Worm (Caenorhabditis elegans) whole organism, L4/young adult: Measurements from ENCODE around the gene twk-24.

Experiments
- W03F9.2 ChIP-seq: fragments of 150-350 bp; optimal IDR thresholded peaks from 2 replicates; lab custom pipeline; 2014; ENCODE audit warnings: missing biosample characterization, missing genetic modification characterization
- dao-5 ChIP-seq: sonication (generic microtip); optimal IDR thresholded peaks from 2 replicates; lab custom pipeline; 2016; ENCODE audit warnings: missing genotype, missing genetic modification characterization, moderate library complexity, missing compliant biosample characterization
- him-1 ChIP-seq: sonication (generic microtip); optimal IDR thresholded peaks from 2 replicates; lab custom pipeline; 2016; ENCODE audit warnings: missing genotype, missing genetic modification reagents, missing genetic modification characterization, missing compliant biosample characterization

DNA sequence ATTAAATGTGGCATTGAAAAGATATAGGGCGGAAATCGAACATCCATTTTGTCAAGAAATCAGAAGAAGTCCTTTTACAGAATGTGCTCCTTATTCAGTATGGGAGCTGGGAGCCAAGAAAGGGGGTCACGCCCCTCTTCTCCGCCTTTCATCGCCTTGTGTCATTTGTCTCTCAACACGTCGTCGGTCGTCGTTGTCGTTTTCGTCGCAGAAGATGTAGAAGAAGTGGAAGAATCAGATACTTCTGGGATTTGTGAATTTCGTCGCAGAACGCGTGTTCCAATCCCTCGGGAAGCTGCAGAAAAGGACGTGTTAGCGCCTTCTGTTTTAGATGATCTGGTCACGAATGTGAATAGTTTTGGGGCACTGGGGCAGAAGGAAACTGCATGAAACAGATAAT, 7.8 kb upstream of the twk-24 start, which contains the start of gene bnc-1:
- TF ChIP-seq W03F9.2 (tag; lab: Kevin White, UChicago) (no peak), dao-5 (tag; lab: Kevin White, UChicago) (no peak), him-1 (tag; lab: Kevin White, UChicago) (no peak)
